Worm (Caenorhabditis elegans): Measurements from ENCODE around the gene zhit-1.

Gene zhit-1

DNA sequence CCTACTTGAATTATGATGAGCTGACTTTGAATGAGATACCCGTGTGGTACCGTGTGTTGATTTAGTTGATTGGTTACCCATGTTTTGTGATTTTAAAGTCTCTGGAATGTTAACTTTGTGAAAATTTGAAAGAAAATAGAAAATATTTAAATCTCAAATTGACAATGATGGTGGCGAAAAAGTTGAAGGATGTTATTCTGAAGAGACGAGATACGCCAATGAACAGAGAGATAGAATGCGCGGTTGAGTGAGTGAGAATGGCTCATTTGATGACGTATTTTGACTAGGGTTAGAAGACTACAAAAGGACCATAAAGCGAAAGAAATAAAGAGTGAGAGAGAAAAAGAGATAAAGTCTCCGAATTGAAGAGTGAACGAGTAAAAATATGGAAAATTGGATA is 25.9 kb downstream of the zhit-1 start, which contains the start of gene glb-6:
TSS of gene glb-6 (minus strand) at position 101 of the 400 bp plus-strand sequence.
- TF ChIP-seq W03F9.2 (tag; optimal IDR thresholded peaks at IDR 0.05) = no peak
- TF ChIP-seq dao-5 (tag; optimal IDR thresholded peaks at IDR 0.05) = no peak
- TF ChIP-seq him-1 (tag; optimal IDR thresholded peaks at IDR 0.05) = no peak

DNA sequence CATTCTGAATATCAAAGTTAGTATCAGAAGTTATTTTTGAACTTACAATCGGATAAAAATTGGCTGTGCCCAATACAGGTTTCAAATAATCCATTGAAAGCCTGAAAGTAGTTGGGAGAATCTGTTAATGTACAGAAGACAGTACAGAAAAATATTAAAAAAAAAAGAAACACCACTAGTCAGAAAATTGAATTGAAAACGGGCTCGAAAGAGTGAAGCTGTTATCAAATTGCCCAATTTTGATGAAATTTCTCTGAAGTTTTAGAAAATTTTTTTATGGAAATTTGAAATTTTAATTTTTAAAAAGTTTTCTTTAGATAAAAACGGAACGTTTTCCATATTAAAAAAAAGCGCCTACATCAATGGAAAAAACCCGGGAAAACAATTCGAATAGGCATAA is 29.2 kb downstream of the zhit-1 start, which contains the start of gene C18C4.7:
TSS of gene C18C4.7 (minus strand) at position 101 of the 400 bp plus-strand sequence.
- TF ChIP-seq him-1 (tag; optimal IDR thresholded peaks at IDR 0.05) (no peak), dao-5 (tag; optimal IDR thresholded peaks at IDR 0.05) (no peak), W03F9.2 (tag; optimal IDR thresholded peaks at IDR 0.05) (no peak)

- no peak for TF ChIP-seq dao-5 (tag; optimal IDR thresholded peaks at IDR 0.05)
- no peak for TF ChIP-seq W03F9.2 (tag; optimal IDR thresholded peaks at IDR 0.05)
- TF ChIP-seq him-1 (tag; optimal IDR thresholded peaks at IDR 0.05) = no peak
These were observed 36.5 kb downstream of the zhit-1 start for ce11 chrV:5559882-5560281.

- TF ChIP-seq W03F9.2 (tag; optimal IDR thresholded peaks at IDR 0.05) = no peak
- TF ChIP-seq him-1 (tag; optimal IDR thresholded peaks at IDR 0.05) = no peak
- TF ChIP-seq dao-5 (tag; optimal IDR thresholded peaks at IDR 0.05) = no peak
These were observed 37.8 kb downstream of the zhit-1 start, which contains the start of gene glb-5 for ce11 chrV:5558590-5558989. Gene glb-5, plus strand, starts transcription at chrV:5558890.

- TF ChIP-seq him-1 (tag; optimal IDR thresholded peaks at IDR 0.05) = no peak
- TF ChIP-seq W03F9.2 (tag; optimal IDR thresholded peaks at IDR 0.05) = no peak
- no peak for TF ChIP-seq dao-5 (tag; optimal IDR thresholded peaks at IDR 0.05)
These were observed 47.9 kb downstream of the zhit-1 start for ce11 chrV:5548497-5548896.

- TF ChIP-seq dao-5 (tag; optimal IDR thresholded peaks at IDR 0.05) = no peak
- TF ChIP-seq W03F9.2 (tag; optimal IDR thresholded peaks at IDR 0.05) = no peak
- TF ChIP-seq him-1 (tag; optimal IDR thresholded peaks at IDR 0.05) = no peak
These were observed 48.3 kb downstream of the zhit-1 start, which contains the start of gene ugt-48 for ce11 chrV:5548051-5548450. Gene ugt-48, minus strand, starts transcription at chrV:5548062.
